Worm (Caenorhabditis elegans) whole organism, L2 larva: ENCODE data around the gene idpc-1.

ENCODE experiments used
- ama-1 ChIP-seq: fragments of 150-350 bp; optimal IDR thresholded peaks from 2 replicates; lab custom pipeline; 2018; ENCODE audit warnings: inconsistent platforms
- nhr-12 ChIP-seq: fragments of 150-350 bp; optimal IDR thresholded peaks from 2 replicates; lab custom pipeline; 2014; ENCODE audit warnings: missing biosample characterization, missing genetic modification characterization

ce11 chrIII:11462332-11462731, 35.3 kb downstream of the idpc-1 start:
- no peak for TF ChIP-seq ama-1 (lab: Kevin White, UChicago)
- no peak for TF ChIP-seq nhr-12 (tag; lab: Kevin White, UChicago)
